Fruit fly (Drosophila melanogaster): ENCODE results near the gene Cks85A.

DNA sequence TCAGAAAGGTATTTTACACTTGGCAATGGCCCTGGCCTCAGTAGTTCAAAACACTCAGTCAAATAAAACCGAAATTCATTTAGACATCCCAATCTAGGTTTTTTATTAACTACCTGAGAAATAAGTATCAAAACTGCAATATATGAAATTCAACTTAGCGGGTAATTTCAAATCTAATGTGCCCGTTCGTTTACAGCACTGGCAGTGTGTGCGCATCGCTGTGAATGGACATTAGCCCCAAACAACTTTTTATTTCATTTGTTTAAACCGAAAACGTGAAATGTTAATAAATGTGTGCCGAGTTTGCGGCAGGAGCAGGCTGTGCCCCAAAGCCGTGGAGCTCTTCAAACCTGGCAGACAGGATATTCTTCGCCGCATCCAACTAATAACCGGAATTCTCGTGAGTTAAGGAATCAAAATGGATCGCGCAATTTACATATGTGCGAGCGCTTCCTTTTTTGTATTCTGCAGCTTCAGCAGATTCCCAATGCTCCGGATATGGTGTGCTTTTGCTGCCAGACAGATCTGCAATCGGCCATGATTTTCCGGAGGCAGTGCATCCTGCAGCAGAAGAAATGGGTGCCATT lies 4.8 kb upstream of the Cks85A start, which contains the start of gene nom:
- TF ChIP-seq jim (GFP tag; optimal IDR thresholded peaks at IDR 0.05) (no peak), psq (GFP tag; optimal IDR thresholded peaks at IDR 0.05) (no peak), tai (GFP tag; optimal IDR thresholded peaks at IDR 0.05) (no peak), rgr (GFP tag; optimal IDR thresholded peaks at IDR 0.05) (no peak), dsf (GFP tag; optimal IDR thresholded peaks at IDR 0.05; ENCODE audit: borderline replicate concordance) (no peak), usp (GFP tag; optimal IDR thresholded peaks at IDR 0.05) (no peak), Rel (GFP tag; optimal IDR thresholded peaks at IDR 0.05) (no peak), Rel (tag; optimal IDR thresholded peaks at IDR 0.05) (peak; percentile 77)
